Worm (Caenorhabditis elegans) whole organism, L2 larva: Measurements from ENCODE around the gene ZK688.5.

ENCODE experiments used
- C34F6.9 ChIP-seq: fragments of 150-350 bp; optimal IDR thresholded peaks from 2 replicates; lab custom pipeline; 2014; ENCODE audit warnings: missing biosample characterization, missing genetic modification characterization
- F13H6.1 ChIP-seq: sonication (generic microtip); optimal IDR thresholded peaks from 2 replicates; lab custom pipeline; 2016; ENCODE audit warnings: missing genetic modification characterization, missing compliant biosample characterization
- R02D3.7 ChIP-seq: fragments of 150-350 bp; optimal IDR thresholded peaks from 2 replicates; lab custom pipeline; 2014; ENCODE audit warnings: missing biosample characterization, missing genetic modification characterization
- Y55F3AM.14 ChIP-seq: fragments of 200-800 bp; sonication (Bioruptor generic); optimal IDR thresholded peaks from 2 replicates; lab custom pipeline; 2018; ENCODE audit warnings: mild to moderate bottlenecking, missing genetic modification characterization, missing compliant biosample characterization
- ZK546.5 ChIP-seq: sonication (generic microtip); optimal IDR thresholded peaks from 2 replicates; lab custom pipeline; 2017; ENCODE audit warnings: missing biosample characterization, missing genetic modification characterization
- alr-1 ChIP-seq: fragments of 150-350 bp; optimal IDR thresholded peaks from 2 replicates; lab custom pipeline; 2014; ENCODE audit warnings: missing biosample characterization, missing genetic modification characterization
- aly-2 ChIP-seq: fragments of 150-350 bp; optimal IDR thresholded peaks from 2 replicates; lab custom pipeline; 2014; ENCODE audit warnings: missing biosample characterization, missing genetic modification characterization
- ama-1 ChIP-seq: fragments of 150-350 bp; optimal IDR thresholded peaks from 2 replicates; lab custom pipeline; 2018; ENCODE audit warnings: inconsistent platforms
- blmp-1 ChIP-seq: sonication (generic microtip); optimal IDR thresholded peaks from 2 replicates; lab custom pipeline; 2017; ENCODE audit warnings: missing genetic modification characterization, mild to moderate bottlenecking, missing compliant biosample characterization, antibody characterized with exemption, moderate library complexity; ENCODE audit not compliant: insufficient read depth
- ceh-16 ChIP-seq: fragments of 150-350 bp; optimal IDR thresholded peaks from 2 replicates; lab custom pipeline; 2014; ENCODE audit warnings: missing biosample characterization, missing genetic modification characterization
- ceh-82 ChIP-seq: fragments of 150-350 bp; optimal IDR thresholded peaks from 2 replicates; lab custom pipeline; 2014; ENCODE audit warnings: missing biosample characterization, missing genetic modification characterization
- crh-2 ChIP-seq: sonication (generic microtip); optimal IDR thresholded peaks from 2 replicates; lab custom pipeline; 2017; ENCODE audit warnings: missing biosample characterization, missing genetic modification characterization
- dmd-4 ChIP-seq: sonication (generic microtip); optimal IDR thresholded peaks from 2 replicates; lab custom pipeline; 2017; ENCODE audit warnings: missing biosample characterization, missing genetic modification characterization
- egl-27 ChIP-seq: sonication (generic microtip); optimal IDR thresholded peaks from 3 replicates; lab custom pipeline; 2017; ENCODE audit warnings: missing biosample characterization, missing genetic modification reagents, missing genetic modification characterization
- elt-1 ChIP-seq: fragments of 150-350 bp; optimal IDR thresholded peaks from 2 replicates; lab custom pipeline; 2014; ENCODE audit warnings: missing biosample characterization, missing genetic modification characterization
- elt-3 ChIP-seq: sonication (generic microtip); optimal IDR thresholded peaks from 2 replicates; lab custom pipeline; 2017; ENCODE audit warnings: missing biosample characterization, missing genetic modification characterization
- fos-1 ChIP-seq: fragments of 150-350 bp; optimal IDR thresholded peaks from 2 replicates; lab custom pipeline; 2014; ENCODE audit warnings: missing biosample characterization, missing genetic modification characterization
- gmeb-1 ChIP-seq: fragments of 150-350 bp; optimal IDR thresholded peaks from 2 replicates; lab custom pipeline; 2014; ENCODE audit warnings: missing biosample characterization, missing genetic modification characterization
- lin-11 ChIP-seq: fragments of 150-350 bp; sonication (generic microtip); optimal IDR thresholded peaks from 2 replicates; lab custom pipeline; 2014; ENCODE audit warnings: missing biosample characterization, missing genetic modification characterization, inconsistent platforms, mixed read lengths
- lin-13 ChIP-seq: fragments of 150-350 bp; optimal IDR thresholded peaks from 2 replicates; lab custom pipeline; 2014; ENCODE audit warnings: missing biosample characterization, missing genetic modification reagents, missing genetic modification characterization
- lin-39 ChIP-seq: fragments of 150-350 bp; optimal IDR thresholded peaks from 2 replicates; lab custom pipeline; 2014; ENCODE audit warnings: missing biosample characterization, missing genetic modification reagents, missing genetic modification characterization
- lsy-2 ChIP-seq, 2 experiments: fragments of 150-350 bp in 1 of 2; sonication (generic microtip) in 1 of 2; optimal IDR thresholded peaks; 2 replicates each; lab custom pipeline; 2014 to 2017; ENCODE audit warnings: missing biosample characterization in 2 of 2, missing genetic modification characterization in 2 of 2
- mab-5 ChIP-seq: fragments of 150-350 bp; optimal IDR thresholded peaks from 2 replicates; lab custom pipeline; 2014; ENCODE audit warnings: missing biosample characterization, missing genetic modification characterization
- mbf-1 ChIP-seq: sonication (generic microtip); optimal IDR thresholded peaks from 2 replicates; lab custom pipeline; 2017; ENCODE audit warnings: missing biosample characterization, missing genetic modification characterization
- mdl-1 ChIP-seq, 2 experiments: fragments of 150-350 bp in 1 of 2; sonication (generic microtip) in 1 of 2; optimal IDR thresholded peaks; 2 replicates each; lab custom pipeline; 2017; ENCODE audit warnings: missing biosample characterization in 2 of 2, missing genetic modification characterization in 2 of 2
- nhr-10 ChIP-seq: sonication (generic microtip); optimal IDR thresholded peaks from 2 replicates; lab custom pipeline; 2017; ENCODE audit warnings: missing biosample characterization, missing genetic modification characterization
- nhr-11 ChIP-seq: fragments of 150-350 bp; optimal IDR thresholded peaks from 2 replicates; lab custom pipeline; 2014; ENCODE audit warnings: missing biosample characterization, missing genetic modification characterization
- nhr-12 ChIP-seq: fragments of 150-350 bp; optimal IDR thresholded peaks from 2 replicates; lab custom pipeline; 2014; ENCODE audit warnings: missing biosample characterization, missing genetic modification characterization
- nhr-129 ChIP-seq: fragments of 150-350 bp; optimal IDR thresholded peaks from 2 replicates; lab custom pipeline; 2014; ENCODE audit warnings: missing biosample characterization, missing genetic modification characterization
- nhr-21 ChIP-seq: fragments of 150-350 bp; optimal IDR thresholded peaks from 2 replicates; lab custom pipeline; 2014; ENCODE audit warnings: missing biosample characterization, missing genetic modification characterization
- nhr-23 ChIP-seq: fragments of 150-350 bp; optimal IDR thresholded peaks from 2 replicates; lab custom pipeline; 2014; ENCODE audit warnings: missing biosample characterization, missing genetic modification reagents, missing genetic modification characterization
- nhr-237 ChIP-seq: fragments of 150-350 bp; optimal IDR thresholded peaks from 2 replicates; lab custom pipeline; 2014; ENCODE audit warnings: missing biosample characterization, missing genetic modification characterization
- nhr-25 ChIP-seq: fragments of 150-350 bp; sonication (generic microtip); optimal IDR thresholded peaks from 3 replicates; lab custom pipeline; 2014; ENCODE audit warnings: missing biosample characterization, missing genetic modification characterization
- nhr-6 ChIP-seq: fragments of 150-350 bp; optimal IDR thresholded peaks from 2 replicates; lab custom pipeline; 2014; ENCODE audit warnings: missing biosample characterization, missing genetic modification characterization
- nhr-77 ChIP-seq: fragments of 150-350 bp; optimal IDR thresholded peaks from 2 replicates; lab custom pipeline; 2014; ENCODE audit warnings: missing biosample characterization, missing genetic modification characterization
- peb-1 ChIP-seq: fragments of 150-350 bp; optimal IDR thresholded peaks from 2 replicates; lab custom pipeline; 2014; ENCODE audit warnings: missing biosample characterization, missing genetic modification characterization
- sem-4 ChIP-seq: fragments of 150-350 bp; optimal IDR thresholded peaks from 2 replicates; lab custom pipeline; 2014; ENCODE audit warnings: missing biosample characterization, missing genetic modification reagents, missing genetic modification characterization
- skn-1 ChIP-seq: sonication (generic microtip); optimal IDR thresholded peaks from 2 replicates; lab custom pipeline; 2017; ENCODE audit warnings: missing biosample characterization, missing genetic modification characterization
- sma-3 ChIP-seq: sonication (generic microtip); optimal IDR thresholded peaks from 2 replicates; lab custom pipeline; 2016; ENCODE audit warnings: missing genetic modification reagents, missing genetic modification characterization, missing compliant biosample characterization
- sma-9 ChIP-seq, 2 experiments: fragments of 150-350 bp in 1 of 2; sonication (generic microtip) in 1 of 2; optimal IDR thresholded peaks; 2 replicates each; lab custom pipeline; 2014 to 2016; ENCODE audit warnings: missing genetic modification characterization in 2 of 2, mild to moderate bottlenecking in 1 of 2, missing biosample characterization in 1 of 2, missing compliant biosample characterization in 1 of 2, missing genetic modification reagents in 1 of 2, moderate library complexity in 1 of 2
- snpc-4 ChIP-seq: fragments of 150-350 bp; optimal IDR thresholded peaks from 2 replicates; lab custom pipeline; 2014; ENCODE audit warnings: missing biosample characterization, missing genetic modification characterization
- unc-39 ChIP-seq: fragments of 150-350 bp; optimal IDR thresholded peaks from 2 replicates; lab custom pipeline; 2014; ENCODE audit warnings: missing biosample characterization, missing genetic modification characterization
- unc-55 ChIP-seq: fragments of 150-350 bp; sonication (generic microtip); optimal IDR thresholded peaks from 3 replicates; lab custom pipeline; 2014; ENCODE audit warnings: missing biosample characterization, missing genetic modification reagents, missing genetic modification characterization
- unc-62 ChIP-seq: fragments of 150-350 bp; optimal IDR thresholded peaks from 2 replicates; lab custom pipeline; 2014; ENCODE audit warnings: missing biosample characterization, missing genetic modification reagents, missing genetic modification characterization
- zag-1 ChIP-seq: fragments of 150-350 bp; optimal IDR thresholded peaks from 2 replicates; lab custom pipeline; 2014; ENCODE audit warnings: missing biosample characterization, missing genetic modification characterization
- ztf-1 ChIP-seq: fragments of 200-800 bp; sonication (Bioruptor generic); conservative IDR thresholded peaks from 2 replicates; pipeline ENCODE4 v1.3.6; 2022; ENCODE audit warnings: missing genetic modification characterization, missing compliant biosample characterization
- ztf-11 ChIP-seq: sonication (generic microtip); optimal IDR thresholded peaks from 2 replicates; lab custom pipeline; 2017; ENCODE audit warnings: missing biosample characterization, missing genetic modification characterization
- ztf-4 ChIP-seq: fragments of 150-350 bp; optimal IDR thresholded peaks from 2 replicates; lab custom pipeline; 2014; ENCODE audit warnings: missing biosample characterization, missing genetic modification characterization

ZK688.5 gene

ce11 chrIII:7855468-7855867 lies 36.0 kb downstream of the ZK688.5 start:
- TF ChIP-seq snpc-4 (tag; lab: Kevin White, UChicago) (no peak), nhr-6 (tag; lab: Kevin White, UChicago) (no peak), fos-1 (tag; lab: Kevin White, UChicago) (no peak), egl-27 (tag; lab: Kevin White, UChicago) (no peak), ceh-82 (tag; lab: Kevin White, UChicago) (no peak), sma-9 (GFP tag; optimal IDR thresholded peaks at IDR 0.05; lab: Kevin White, UChicago) (no peak), sma-9 (tag; optimal IDR thresholded peaks at IDR 0.05; lab: Kevin White, UChicago) (no peak), nhr-12 (no peak), unc-55 (GFP tag; lab: Kevin White, UChicago) (no peak), unc-39 (tag; lab: Kevin White, UChicago) (no peak), elt-1 (tag; lab: Kevin White, UChicago) (no peak), mab-5 (no peak), dmd-4 (tag; lab: Kevin White, UChicago) (no peak), nhr-237 (tag; lab: Kevin White, UChicago) (no peak), blmp-1 (tag; lab: Kevin White, UChicago) (no peak), nhr-10 (tag; lab: Kevin White, UChicago) (no peak)

ce11 chrIII:7854494-7855184 lies 36.8 kb downstream of the ZK688.5 start, which contains the start of gene rpl-35:
Gene rpl-35 (plus strand): TSS chrIII:7855134.
- TF ChIP-seq dmd-4 (tag; lab: Kevin White, UChicago) (peak; percentile 71), ZK546.5 (tag; lab: Kevin White, UChicago) (peak; percentile 94), crh-2 (tag; lab: Kevin White, UChicago) (peak; percentile 100), nhr-21 (tag; lab: Kevin White, UChicago) (peak; percentile 100), nhr-237 (tag; lab: Kevin White, UChicago) (peak; percentile 94), unc-39 (tag; lab: Kevin White, UChicago) (peak; percentile 20), ztf-1 (0 out of 2 replicates have a peak, but pooled peaks have one; percentile 86), gmeb-1 (tag; lab: Kevin White, UChicago) (peak; percentile 100), ama-1 (lab: Kevin White, UChicago) (peak; percentile 93), ztf-4 (tag; lab: Kevin White, UChicago) (peak; percentile 100), C34F6.9 (peak; percentile 100), nhr-77 (peak; percentile 94), lsy-2 (tag; optimal IDR thresholded peaks at IDR 0.05; lab: Kevin White, UChicago) (peak; percentile 98 to 99), unc-62 (GFP tag; lab: Kevin White, UChicago) (peak; percentile 96), mab-5 (peak; percentile 98), ceh-16 (tag; lab: Kevin White, UChicago) (peak; percentile 100), nhr-129 (peak; percentile 99), mdl-1 (tag; optimal IDR thresholded peaks at IDR 0.05; lab: Kevin White, UChicago) (peak; percentile 51 to 96), F13H6.1 (tag; lab: Kevin White, UChicago) (peak; percentile 100), peb-1 (tag; lab: Kevin White, UChicago) (peak; percentile 52), snpc-4 (tag; lab: Kevin White, UChicago) (peak; percentile 93), nhr-23 (tag; lab: Kevin White, UChicago) (peak; percentile 15), nhr-25 (tag; lab: Kevin White, UChicago) (peak; percentile 100), nhr-11 (tag; lab: Kevin White, UChicago) (peak; percentile 82), elt-3 (no peak), mbf-1 (tag; lab: Kevin White, UChicago) (peak; percentile 66), nhr-10 (tag; lab: Kevin White, UChicago) (peak; percentile 94), unc-55 (GFP tag; lab: Kevin White, UChicago) (peak; percentile 100), egl-27 (tag; lab: Kevin White, UChicago) (peak; percentile 99), lin-13 (peak; percentile 99), Y55F3AM.14 (GFP tag; lab: Kevin White, UChicago) (peak; percentile 99), aly-2 (tag; lab: Kevin White, UChicago) (no peak), lin-11 (peak; percentile 100), lin-39 (peak; percentile 90), ztf-11 (peak; percentile 76), alr-1 (tag; lab: Kevin White, UChicago) (no peak), zag-1 (tag; lab: Kevin White, UChicago) (peak; percentile 99), blmp-1 (tag; lab: Kevin White, UChicago) (peak; percentile 97), sem-4 (tag; lab: Kevin White, UChicago) (peak; percentile 100), nhr-6 (tag; lab: Kevin White, UChicago) (peak; percentile 100), elt-1 (tag; lab: Kevin White, UChicago) (peak; percentile 69), ceh-82 (tag; lab: Kevin White, UChicago) (peak; percentile 98), sma-9 (GFP tag; optimal IDR thresholded peaks at IDR 0.05; lab: Kevin White, UChicago) (peak; percentile 99), sma-9 (tag; optimal IDR thresholded peaks at IDR 0.05; lab: Kevin White, UChicago) (peak; percentile 16), R02D3.7 (tag; lab: Kevin White, UChicago) (peak; percentile 88), fos-1 (tag; lab: Kevin White, UChicago) (peak; percentile 99), skn-1 (tag; lab: Kevin White, UChicago) (peak; percentile 98), nhr-12 (peak; percentile 72), sma-3 (peak; percentile 100)
- TF ChIP-seq, all 48 proteins: peak for 45
